Fruit fly (Drosophila melanogaster) whole organism, embryonic: ENCODE results near the gene temp.

Experiments
- CG12236 ChIP-seq: fragments of 200-800 bp; sonication (Bioruptor generic); optimal IDR thresholded peaks from 2 replicates; lab custom pipeline; 2016; ENCODE audit warnings: missing biosample characterization, missing genetic modification characterization
- CG3163 ChIP-seq: fragments of 200-800 bp; sonication (Bioruptor generic); optimal IDR thresholded peaks from 3 replicates; lab custom pipeline; 2016; ENCODE audit warnings: missing biosample characterization, missing genetic modification characterization
- CG6689 ChIP-seq: fragments of 200-800 bp; sonication (Bioruptor generic); IDR thresholded peaks from 2 replicates; pipeline ENCODE4 v1.3.6; 2022; ENCODE audit warnings: missing biosample characterization, missing genetic modification characterization
- CG6765 ChIP-seq: fragments of 200-800 bp; sonication (Bioruptor generic); optimal IDR thresholded peaks from 3 replicates; lab custom pipeline; 2017; ENCODE audit warnings: missing biosample characterization, mild to moderate bottlenecking, missing genetic modification characterization
- Hand ChIP-seq: fragments of 200-800 bp; sonication (Bioruptor generic); optimal IDR thresholded peaks from 2 replicates; lab custom pipeline; 2017; ENCODE audit warnings: mild to moderate bottlenecking, missing biosample characterization, missing genetic modification reagents, missing genetic modification characterization
- bbx ChIP-seq: fragments of 200-800 bp; sonication (Bioruptor generic); IDR thresholded peaks from 2 replicates; pipeline ENCODE4 v1.3.6; 2022; ENCODE audit warnings: missing biosample characterization, missing genetic modification characterization; ENCODE audit not compliant: partially characterized antibody
- br ChIP-seq: fragments of >200 bp; optimal IDR thresholded peaks from 2 replicates; lab custom pipeline; 2017
- en ChIP-seq: fragments of 200-800 bp; sonication (Bioruptor generic); optimal IDR thresholded peaks from 2 replicates; lab custom pipeline; 2016; ENCODE audit warnings: missing biosample characterization, missing genetic modification characterization
- luna ChIP-seq: fragments of 200-800 bp; sonication (Bioruptor generic); optimal IDR thresholded peaks from 2 replicates; lab custom pipeline; 2016; ENCODE audit warnings: missing biosample characterization, missing genetic modification characterization
- psq ChIP-seq: fragments of 200-800 bp; sonication (Bioruptor generic); optimal IDR thresholded peaks from 2 replicates; lab custom pipeline; 2017; ENCODE audit warnings: missing biosample characterization, missing genetic modification characterization
- stc ChIP-seq: fragments of 200-800 bp; sonication (Bioruptor generic); IDR thresholded peaks from 2 replicates; pipeline ENCODE4 v1.3.6; 2022; ENCODE audit warnings: missing biosample characterization, missing genetic modification characterization

- no peak for TF ChIP-seq en (GFP tag; lab: Kevin White, UChicago)
- peak; percentile 73 for TF ChIP-seq CG6689 (GFP tag; lab: Robert Waterston, UW)
- no peak for TF ChIP-seq Hand (GFP tag; lab: Kevin White, UChicago)
- peak; percentile 36 for TF ChIP-seq CG6765 (GFP tag; lab: Kevin White, UChicago)
- TF ChIP-seq CG12236 (GFP tag; lab: Kevin White, UChicago), result peak; percentile 17
- TF ChIP-seq stc (GFP tag; lab: Robert Waterston, UW), result peak; percentile 84
- peak; percentile 13 for TF ChIP-seq psq (GFP tag; lab: Kevin White, UChicago)
- TF ChIP-seq br, result no peak
- TF ChIP-seq CG3163, result peak; percentile 45
- TF ChIP-seq bbx, result no peak
- no peak for TF ChIP-seq luna (GFP tag; lab: Kevin White, UChicago)
Observed at dm6 chrX:2306307-2306706, 44.0 kb upstream of the temp start.
